Worm (Caenorhabditis elegans): ENCODE results near the gene srsx-26.

- TF ChIP-seq ets-4 (GFP tag; optimal IDR thresholded peaks at IDR 0.05) (no peak), nhr-27 (tag; optimal IDR thresholded peaks at IDR 0.05) (no peak)
Measured at ce11 chrV:10185719-10186118, 37.3 kb downstream of the srsx-26 start, which contains the start of gene ZK856.18.

Data from whole organism, young adult.